Fruit fly (Drosophila melanogaster) whole organism, prepupa: Measurements from ENCODE around the gene RhoGAP18B.

Experiments
- Blimp-1 ChIP-seq: fragments of 200-800 bp; sonication (Bioruptor generic); optimal IDR thresholded peaks from 3 replicates; lab custom pipeline; 2017; ENCODE audit warnings: missing biosample characterization, missing genetic modification characterization, mild to moderate bottlenecking, moderate library complexity, missing genetic modification reagents
- CG10631 ChIP-seq: fragments of 200-800 bp; sonication (Bioruptor generic); optimal IDR thresholded peaks from 2 replicates; lab custom pipeline; 2016; ENCODE audit warnings: missing biosample characterization, missing genetic modification characterization
- CG10669 ChIP-seq: fragments of 200-800 bp; sonication (Bioruptor generic); optimal IDR thresholded peaks from 3 replicates; lab custom pipeline; 2018; ENCODE audit warnings: missing biosample characterization, mild to moderate bottlenecking, missing genetic modification characterization, moderate library complexity
- CG11294 ChIP-seq: fragments of 200-800 bp; sonication (Bioruptor generic); IDR thresholded peaks from 2 replicates; pipeline ENCODE4 v1.3.6; 2022; ENCODE audit warnings: missing biosample characterization, missing genetic modification characterization
- CG11762 ChIP-seq: fragments of 200-800 bp; sonication (Bioruptor generic); optimal IDR thresholded peaks from 3 replicates; lab custom pipeline; 2016; ENCODE audit warnings: missing biosample characterization, missing genetic modification characterization; ENCODE audit not compliant: insufficient read depth
- CG11902 ChIP-seq: fragments of 200-800 bp; sonication (Bioruptor generic); optimal IDR thresholded peaks from 3 replicates; lab custom pipeline; 2016; ENCODE audit warnings: missing biosample characterization, missing genetic modification characterization
- CG15336 ChIP-seq: fragments of 200-800 bp; sonication (Bioruptor generic); IDR thresholded peaks from 2 replicates; pipeline ENCODE4 v1.3.6; 2022; ENCODE audit warnings: missing biosample characterization, missing genetic modification characterization
- CG1621 ChIP-seq: fragments of 200-800 bp; sonication (Bioruptor generic); optimal IDR thresholded peaks from 3 replicates; lab custom pipeline; 2018; ENCODE audit warnings: missing biosample characterization, mild to moderate bottlenecking, missing genetic modification characterization
- CG32006 ChIP-seq: fragments of 200-800 bp; sonication (Bioruptor generic); optimal IDR thresholded peaks from 3 replicates; lab custom pipeline; 2017; ENCODE audit warnings: missing biosample characterization, mild to moderate bottlenecking, missing genetic modification characterization
- CG34406 ChIP-seq: fragments of 200-800 bp; sonication (Bioruptor generic); optimal IDR thresholded peaks from 3 replicates; lab custom pipeline; 2016; ENCODE audit warnings: missing biosample characterization, missing genetic modification characterization
- CG3919 ChIP-seq: fragments of 200-800 bp; sonication (Bioruptor generic); optimal IDR thresholded peaks from 3 replicates; lab custom pipeline; 2016; ENCODE audit warnings: missing biosample characterization, missing genetic modification characterization
- CG4318 ChIP-seq: fragments of 200-800 bp; sonication (Bioruptor generic); optimal IDR thresholded peaks from 3 replicates; lab custom pipeline; 2017; ENCODE audit warnings: missing biosample characterization, mild to moderate bottlenecking, missing genetic modification characterization
- CG6163 ChIP-seq: fragments of 200-800 bp; sonication (Bioruptor generic); IDR thresholded peaks from 3 replicates; pipeline ENCODE4 v1.3.6; 2022; ENCODE audit warnings: missing biosample characterization, missing genetic modification characterization
- CG6276 ChIP-seq: fragments of 200-800 bp; sonication (Bioruptor generic); optimal IDR thresholded peaks from 2 replicates; lab custom pipeline; 2017; ENCODE audit warnings: missing biosample characterization, mild to moderate bottlenecking, missing genetic modification characterization
- CG6808 ChIP-seq: fragments of 200-800 bp; sonication (Bioruptor generic); optimal IDR thresholded peaks from 3 replicates; lab custom pipeline; 2017; ENCODE audit warnings: missing biosample characterization, missing genetic modification characterization, mild to moderate bottlenecking, moderate library complexity, missing genetic modification reagents
- CG6854 ChIP-seq: fragments of 200-800 bp; sonication (Bioruptor generic); optimal IDR thresholded peaks from 2 replicates; lab custom pipeline; 2017; ENCODE audit warnings: missing biosample characterization, mild to moderate bottlenecking, missing genetic modification characterization
- CG7368 ChIP-seq: fragments of 200-800 bp; sonication (Bioruptor generic); optimal IDR thresholded peaks from 3 replicates; lab custom pipeline; 2016; ENCODE audit warnings: missing biosample characterization, missing genetic modification characterization
- CG8119 ChIP-seq: fragments of 200-800 bp; sonication (Bioruptor generic); IDR thresholded peaks from 3 replicates; pipeline ENCODE4 v1.3.6; 2022; ENCODE audit warnings: missing biosample characterization, missing genetic modification characterization
- CG8319 ChIP-seq: fragments of 200-800 bp; sonication (Bioruptor generic); optimal IDR thresholded peaks from 3 replicates; lab custom pipeline; 2016; ENCODE audit warnings: missing biosample characterization, missing genetic modification characterization
- CG8632 ChIP-seq: fragments of 200-800 bp; sonication (Bioruptor generic); optimal IDR thresholded peaks from 3 replicates; lab custom pipeline; 2016; ENCODE audit warnings: missing biosample characterization, missing genetic modification characterization
- CG9139 ChIP-seq: fragments of 200-800 bp; sonication (Bioruptor generic); optimal IDR thresholded peaks from 3 replicates; lab custom pipeline; 2017; ENCODE audit warnings: missing biosample characterization, mild to moderate bottlenecking, missing genetic modification characterization
- Eip75B ChIP-seq: fragments of 200-800 bp; sonication (Bioruptor generic); optimal IDR thresholded peaks from 3 replicates; lab custom pipeline; 2016; ENCODE audit warnings: missing biosample characterization, missing genetic modification characterization
- Eip78C ChIP-seq: fragments of 200-800 bp; sonication (Bioruptor generic); peaks from one replicate; lab custom pipeline; 2016; ENCODE audit warnings: missing biosample characterization, missing genetic modification characterization
- Ets21C ChIP-seq: fragments of 200-800 bp; sonication (Bioruptor generic); optimal IDR thresholded peaks from 3 replicates; lab custom pipeline; 2016; ENCODE audit warnings: missing biosample characterization, missing genetic modification characterization
- Ets96B ChIP-seq: fragments of 200-800 bp; optimal IDR thresholded peaks from 2 replicates; lab custom pipeline; 2019; ENCODE audit warnings: missing biosample characterization, mild to moderate bottlenecking, missing genetic modification characterization, moderate library complexity
- Gug ChIP-seq: fragments of 200-800 bp; sonication (Bioruptor generic); IDR thresholded peaks from 2 replicates; pipeline ENCODE4 v1.3.6; 2022; ENCODE audit warnings: missing biosample characterization, missing genetic modification characterization
- Hr39 ChIP-seq: fragments of 200-800 bp; sonication (Bioruptor generic); optimal IDR thresholded peaks from 2 replicates; lab custom pipeline; 2016; ENCODE audit warnings: missing biosample characterization, missing genetic modification characterization
- Hr4 ChIP-seq: fragments of 200-800 bp; sonication (Bioruptor generic); optimal IDR thresholded peaks from 3 replicates; lab custom pipeline; 2016; ENCODE audit warnings: missing biosample characterization, missing genetic modification characterization
- Met ChIP-seq: fragments of 200-800 bp; sonication (Bioruptor generic); optimal IDR thresholded peaks from 3 replicates; lab custom pipeline; 2016; ENCODE audit warnings: missing biosample characterization, missing genetic modification characterization
- OdsH ChIP-seq: fragments of 200-800 bp; sonication (Bioruptor generic); optimal IDR thresholded peaks from 3 replicates; lab custom pipeline; 2016; ENCODE audit warnings: missing biosample characterization, missing genetic modification characterization
- Sox15 ChIP-seq: fragments of 200-800 bp; sonication (Bioruptor generic); optimal IDR thresholded peaks from 3 replicates; lab custom pipeline; 2016; ENCODE audit warnings: missing biosample characterization, missing genetic modification characterization
- achi ChIP-seq: fragments of 200-800 bp; sonication (Bioruptor generic); optimal IDR thresholded peaks from 3 replicates; lab custom pipeline; 2016; ENCODE audit warnings: missing biosample characterization, missing genetic modification characterization
- acj6 ChIP-seq: fragments of 200-800 bp; sonication (Bioruptor generic); optimal IDR thresholded peaks from 3 replicates; lab custom pipeline; 2016; ENCODE audit warnings: missing biosample characterization, missing genetic modification characterization
- cyc ChIP-seq: fragments of 200-800 bp; sonication (Bioruptor generic); optimal IDR thresholded peaks from 3 replicates; lab custom pipeline; 2016; ENCODE audit warnings: missing biosample characterization, missing genetic modification characterization
- dac ChIP-seq: fragments of 200-800 bp; sonication (Bioruptor generic); optimal IDR thresholded peaks from 2 replicates; lab custom pipeline; 2017; ENCODE audit warnings: missing biosample characterization, mild to moderate bottlenecking, missing genetic modification characterization
- dsx ChIP-seq: fragments of 200-800 bp; optimal IDR thresholded peaks from 3 replicates; lab custom pipeline; 2019; ENCODE audit warnings: missing biosample characterization, mild to moderate bottlenecking, missing genetic modification characterization, moderate library complexity; ENCODE audit not compliant: poor library complexity, severe bottlenecking
- eg ChIP-seq: fragments of 200-800 bp; sonication (Bioruptor generic); IDR thresholded peaks from 3 replicates; pipeline ENCODE4 v1.3.6; 2022; ENCODE audit warnings: missing biosample characterization, missing genetic modification characterization
- fkh ChIP-seq: fragments of 200-800 bp; sonication (Bioruptor generic); optimal IDR thresholded peaks from 3 replicates; lab custom pipeline; 2017; ENCODE audit warnings: missing biosample characterization, mild to moderate bottlenecking, missing genetic modification characterization, moderate library complexity
- net ChIP-seq: fragments of 200-800 bp; sonication (Bioruptor generic); optimal IDR thresholded peaks from 3 replicates; lab custom pipeline; 2016; ENCODE audit warnings: missing biosample characterization, missing genetic modification characterization
- pdm3 ChIP-seq: fragments of 200-800 bp; sonication (Bioruptor generic); optimal IDR thresholded peaks from 3 replicates; lab custom pipeline; 2016; ENCODE audit warnings: missing biosample characterization, missing genetic modification characterization
- salr ChIP-seq, 2 experiments: fragments of 200-800 bp; sonication (Bioruptor generic); optimal IDR thresholded peaks; 3 replicates each; lab custom pipeline; 2016 to 2018; ENCODE audit warnings: missing biosample characterization in 2 of 2, missing genetic modification characterization in 2 of 2, mild to moderate bottlenecking in 1 of 2
- spab ChIP-seq: fragments of 200-800 bp; sonication (Bioruptor generic); optimal IDR thresholded peaks from 2 replicates; lab custom pipeline; 2017; ENCODE audit warnings: missing biosample characterization, mild to moderate bottlenecking, missing genetic modification characterization, missing genetic modification reagents
- ss ChIP-seq, 2 experiments: fragments of 200-800 bp; sonication (Bioruptor generic); optimal IDR thresholded peaks; 2 replicates in 1 of 2; 3 replicates in 1 of 2; lab custom pipeline; 2017 to 2018; ENCODE audit warnings: mild to moderate bottlenecking in 2 of 2, missing biosample characterization in 2 of 2, missing genetic modification characterization in 2 of 2, moderate library complexity in 1 of 2
- svp ChIP-seq: fragments of 200-800 bp; sonication (Bioruptor generic); peaks from one replicate; lab custom pipeline; 2016; ENCODE audit warnings: missing biosample characterization, missing genetic modification characterization
- topi ChIP-seq: fragments of 200-800 bp; sonication (Bioruptor generic); optimal IDR thresholded peaks from 3 replicates; lab custom pipeline; 2016; ENCODE audit warnings: missing biosample characterization, missing genetic modification characterization
- vri ChIP-seq: fragments of 200-800 bp; sonication (Bioruptor generic); optimal IDR thresholded peaks from 3 replicates; lab custom pipeline; 2016; ENCODE audit warnings: missing biosample characterization, mild to moderate bottlenecking, missing genetic modification characterization

Gene RhoGAP18B

DNA sequence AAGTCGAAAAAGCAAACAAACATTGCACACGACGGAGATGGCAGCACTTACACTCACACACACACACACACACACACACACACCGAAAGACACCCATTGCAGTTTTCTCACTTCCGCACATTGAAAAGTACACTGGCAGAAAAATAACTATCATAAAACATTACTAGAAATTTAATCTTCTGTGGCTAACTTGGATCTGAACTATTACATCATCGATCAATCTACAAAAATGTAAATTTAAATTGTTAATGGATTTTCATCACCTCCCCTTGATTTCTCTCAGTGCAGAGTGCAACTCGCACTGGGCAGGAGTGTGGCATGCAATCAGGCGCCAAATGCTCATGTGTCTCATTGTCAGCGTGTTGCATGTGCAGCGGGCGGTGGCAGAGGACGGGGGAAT lies 46.5 kb downstream of the RhoGAP18B start:
- TF ChIP-seq ss (GFP tag; optimal IDR thresholded peaks at IDR 0.05; lab: Kevin White, UChicago) (peak in 1 of 2 experiments; percentile 19), Hr4 (GFP tag; lab: Kevin White, UChicago) (peak; percentile 43), OdsH (GFP tag; lab: Kevin White, UChicago) (no peak), CG11902 (GFP tag; lab: Kevin White, UChicago) (no peak), CG6808 (no peak), CG1621 (no peak), CG3919 (GFP tag; lab: Kevin White, UChicago) (peak; percentile 25), CG10631 (GFP tag; lab: Kevin White, UChicago) (peak; percentile 14), CG8119 (GFP tag; lab: Robert Waterston, UW) (no peak), svp (GFP tag; lab: Kevin White, UChicago) (peak; percentile 61), Eip78C (peak; percentile 66), cyc (GFP tag; lab: Kevin White, UChicago) (no peak), CG6163 (GFP tag; lab: Robert Waterston, UW) (0 out of 3 replicates have a peak, but pooled peaks have one; percentile 40), spab (no peak), CG32006 (GFP tag; lab: Kevin White, UChicago) (peak; percentile 33), dac (GFP tag; lab: Kevin White, UChicago) (peak; percentile 23), CG10669 (GFP tag; lab: Kevin White, UChicago) (peak; percentile 3), achi (GFP tag; lab: Kevin White, UChicago) (no peak), CG6276 (GFP tag; lab: Kevin White, UChicago) (no peak), CG34406 (no peak), pdm3 (GFP tag; lab: Kevin White, UChicago) (peak; percentile 16), acj6 (peak; percentile 21), Hr39 (GFP tag; lab: Kevin White, UChicago) (peak; percentile 6), Ets96B (tag; lab: Kevin White, UChicago) (peak; percentile 26), CG11294 (peak; percentile 11; the same call in 1 of the 2 replicates), net (GFP tag; lab: Kevin White, UChicago) (no peak), Gug (GFP tag; lab: Robert Waterston, UW) (peak; percentile 22; the same call in 1 of the 2 replicates), vri (GFP tag; lab: Kevin White, UChicago) (no peak), eg (peak; percentile 71), CG15336 (GFP tag; lab: Robert Waterston, UW) (0 out of 2 replicates have a peak, but pooled peaks have one; percentile 27), dsx (GFP tag; lab: Kevin White, UChicago) (peak; percentile 20)

DNA sequence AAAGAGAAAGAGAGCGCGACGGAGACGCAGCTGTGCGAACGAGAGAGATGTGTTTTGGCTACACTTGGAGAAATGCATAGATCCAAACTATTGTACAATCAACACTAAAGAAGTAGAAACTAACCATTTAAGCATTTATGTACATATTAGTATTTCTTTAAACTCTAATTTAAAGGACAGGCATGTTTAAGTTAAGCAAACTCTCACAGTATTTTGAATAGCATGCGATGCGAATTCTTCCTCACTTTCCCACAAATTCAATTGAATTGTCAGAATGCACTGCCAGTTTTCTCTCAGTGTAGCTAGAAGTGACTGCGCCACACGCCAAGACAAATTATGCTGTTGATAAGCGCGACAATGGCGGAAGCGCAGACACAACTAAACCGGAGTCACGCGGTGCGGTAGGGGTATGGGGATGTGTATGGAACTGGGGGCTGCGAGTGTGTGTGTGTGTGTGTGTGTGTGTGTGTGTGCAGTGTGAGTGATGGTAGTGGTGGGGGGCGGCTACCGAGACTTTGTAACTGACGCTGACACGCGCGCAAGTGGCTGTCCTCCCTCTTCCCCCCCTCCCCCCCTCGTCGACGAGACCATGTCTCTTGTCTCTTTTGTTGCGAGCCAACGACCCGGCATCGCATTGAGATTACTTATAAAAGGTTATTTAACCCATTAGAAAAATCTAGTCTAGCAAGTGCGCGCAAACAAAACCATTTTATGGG lies 59.9 kb downstream of the RhoGAP18B start:
- no peak for TF ChIP-seq CG11902 (GFP tag; lab: Kevin White, UChicago)
- no peak for TF ChIP-seq CG6163 (GFP tag; lab: Robert Waterston, UW)
- TF ChIP-seq fkh (GFP tag; lab: Kevin White, UChicago): no peak
- no peak for TF ChIP-seq CG6854 (GFP tag; lab: Kevin White, UChicago)
- TF ChIP-seq dsx (GFP tag; lab: Kevin White, UChicago): peak; percentile 7
- TF ChIP-seq CG34406: no peak
- TF ChIP-seq OdsH (GFP tag; lab: Kevin White, UChicago): peak; percentile 27
- no peak for TF ChIP-seq Met (GFP tag; lab: Kevin White, UChicago)
- TF ChIP-seq CG11762 (GFP tag; lab: Kevin White, UChicago): no peak
- TF ChIP-seq Ets96B (tag; lab: Kevin White, UChicago): peak; percentile 17
- peak; percentile 53 for TF ChIP-seq svp (GFP tag; lab: Kevin White, UChicago)
- TF ChIP-seq Ets21C (GFP tag; lab: Kevin White, UChicago): no peak
- TF ChIP-seq Gug (GFP tag; lab: Robert Waterston, UW): 0 out of 2 replicates have a peak, but pooled peaks have one; percentile 11
- no peak for TF ChIP-seq spab
- TF ChIP-seq vri (GFP tag; lab: Kevin White, UChicago): no peak
- TF ChIP-seq CG8319 (GFP tag; lab: Kevin White, UChicago): no peak
- TF ChIP-seq acj6: no peak
- TF ChIP-seq Eip75B (GFP tag; lab: Kevin White, UChicago): no peak
- TF ChIP-seq CG6808: peak; percentile 6
- TF ChIP-seq ss (GFP tag; optimal IDR thresholded peaks at IDR 0.05; lab: Kevin White, UChicago): no peak
- peak; percentile 49 for TF ChIP-seq CG4318 (GFP tag; lab: Kevin White, UChicago)
- TF ChIP-seq Blimp-1 (GFP tag; lab: Kevin White, UChicago): no peak
- no peak for TF ChIP-seq cyc (GFP tag; lab: Kevin White, UChicago)
- TF ChIP-seq CG8632 (GFP tag; lab: Kevin White, UChicago): no peak
- TF ChIP-seq CG10631 (GFP tag; lab: Kevin White, UChicago): peak; percentile 36
- TF ChIP-seq topi: no peak
- TF ChIP-seq salr (GFP tag; optimal IDR thresholded peaks at IDR 0.05; lab: Kevin White, UChicago): peak in 1 of 2 experiments; percentile 14
- no peak for TF ChIP-seq CG9139 (GFP tag; lab: Kevin White, UChicago)
- TF ChIP-seq CG11294: no peak
- peak; percentile 45 for TF ChIP-seq CG6276 (GFP tag; lab: Kevin White, UChicago)
- TF ChIP-seq CG7368 (GFP tag; lab: Kevin White, UChicago): no peak
- TF ChIP-seq Sox15 (GFP tag; lab: Kevin White, UChicago): no peak
